Fruit fly (Drosophila melanogaster): Measurements from ENCODE around the gene Ctps.

Ctps gene

DNA sequence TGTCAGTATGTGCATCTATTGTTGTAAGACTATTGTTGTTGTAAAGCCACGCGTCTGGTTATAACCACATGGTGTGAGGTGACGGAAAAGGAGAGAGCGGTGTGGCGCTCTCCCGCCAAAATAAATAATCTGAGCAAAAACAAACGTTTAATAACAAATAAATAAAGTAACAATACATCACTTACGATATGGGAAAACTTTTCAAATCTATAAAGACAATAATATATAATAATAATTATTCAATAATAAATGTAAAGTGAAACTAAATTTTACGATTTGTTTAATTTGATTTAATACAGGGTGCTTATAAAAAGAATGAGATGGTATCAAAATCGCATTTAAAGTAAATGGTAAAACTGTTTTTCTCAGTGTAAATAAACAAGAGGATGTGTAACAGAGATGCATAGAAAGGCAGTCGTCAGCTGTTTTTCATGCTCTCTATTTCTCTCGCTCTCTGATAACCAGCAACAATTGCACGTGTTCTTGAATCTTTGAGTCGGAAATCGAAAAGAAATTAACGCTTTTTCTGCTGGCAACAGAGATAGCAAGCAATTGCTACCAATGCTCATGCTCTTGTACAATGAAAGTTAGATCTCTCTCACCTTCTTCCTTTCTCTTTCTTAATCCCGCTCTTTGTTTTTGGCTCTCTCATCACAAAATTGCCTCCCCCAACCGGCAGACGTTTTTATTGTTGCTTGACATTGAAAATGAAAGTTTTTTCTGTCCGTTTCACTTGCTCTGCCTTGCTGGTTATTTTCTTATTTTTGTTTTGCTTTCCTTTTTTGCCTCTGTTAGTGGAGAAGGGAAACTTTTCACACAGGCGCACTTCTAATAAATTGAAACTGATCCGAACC is 1.2 kb downstream of the Ctps start (continued):
- TF ChIP-seq MESR4 (GFP tag; optimal IDR thresholded peaks at IDR 0.05): no peak
- peak; percentile 93 for TF ChIP-seq stc (GFP tag; IDR thresholded peaks at IDR 0.05)
- TF ChIP-seq CG9932 (GFP tag; IDR thresholded peaks at IDR 0.05): peak; percentile 52; the same call in 1 of the 2 replicates
- TF ChIP-seq trem (tag; optimal IDR thresholded peaks at IDR 0.05): peak; percentile 95
- no peak for TF ChIP-seq nerfin-2 (GFP tag; IDR thresholded peaks at IDR 0.05; ENCODE audit: partially characterized antibody)
- no peak for TF ChIP-seq ash1 (GFP tag; optimal IDR thresholded peaks at IDR 0.05)
- peak; percentile 84 for TF ChIP-seq scrt (GFP tag; optimal IDR thresholded peaks at IDR 0.05)
- TF ChIP-seq sim (GFP tag; IDR thresholded peaks at IDR 0.05): peak; percentile 89
- no peak for TF ChIP-seq slou (GFP tag; optimal IDR thresholded peaks at IDR 0.05)
- TF ChIP-seq E2f1 (GFP tag; IDR thresholded peaks at IDR 0.05): peak; percentile 93
- TF ChIP-seq CG7786 (GFP tag; optimal IDR thresholded peaks at IDR 0.05): no peak
- TF ChIP-seq pan (optimal IDR thresholded peaks at IDR 0.05): no peak
- peak in 1 of 2 experiments; percentile 91 for TF ChIP-seq pan (GFP tag; optimal IDR thresholded peaks at IDR 0.05 in 1 of 2, IDR thresholded peaks at IDR 0.05 in 1 of 2)
- TF ChIP-seq Side (GFP tag; optimal IDR thresholded peaks at IDR 0.05): no peak
- peak; percentile 91 for TF ChIP-seq HLH3B (GFP tag; IDR thresholded peaks at IDR 0.05)
- TF ChIP-seq lab (GFP tag; optimal IDR thresholded peaks at IDR 0.05): peak; percentile 90
- TF ChIP-seq Dll (GFP tag; IDR thresholded peaks at IDR 0.05; ENCODE audit: partially characterized antibody): peak; percentile 47; the same call in 3 of the 4 replicates
- no peak for TF ChIP-seq YL-1 (GFP tag; optimal IDR thresholded peaks at IDR 0.05)
- TF ChIP-seq sug (tag; optimal IDR thresholded peaks at IDR 0.05): peak; percentile 48
- TF ChIP-seq CG5953 (GFP tag; IDR thresholded peaks at IDR 0.05): peak; percentile 63; the same call in 1 of the 2 replicates
- TF ChIP-seq slp2 (GFP tag; optimal IDR thresholded peaks at IDR 0.05): no peak
- peak; percentile 43 for TF ChIP-seq sd (tag; optimal IDR thresholded peaks at IDR 0.05)
- no peak for TF ChIP-seq ems (GFP tag; optimal IDR thresholded peaks at IDR 0.05)
- peak; percentile 58 for TF ChIP-seq NK7.1 (GFP tag; optimal IDR thresholded peaks at IDR 0.05)
- TF ChIP-seq gfzf (GFP tag; optimal IDR thresholded peaks at IDR 0.05): no peak
- no peak for TF ChIP-seq Adf1 (GFP tag; IDR thresholded peaks at IDR 0.05)
- TF ChIP-seq rib (GFP tag; IDR thresholded peaks at IDR 0.05): no peak; the same call in 1 of the 2 replicates
- TF ChIP-seq Gsc (GFP tag; IDR thresholded peaks at IDR 0.05): no peak
- no peak for TF ChIP-seq ftz-f1 (GFP tag; optimal IDR thresholded peaks at IDR 0.05)
- no peak for TF ChIP-seq zen2 (GFP tag; IDR thresholded peaks at IDR 0.05; ENCODE audit: partially characterized antibody)
- no peak for TF ChIP-seq fru (optimal IDR thresholded peaks at IDR 0.05)
- no peak for TF ChIP-seq Pdp1 (GFP tag; optimal IDR thresholded peaks at IDR 0.05)
- peak; percentile 81 for TF ChIP-seq CG6854 (GFP tag; optimal IDR thresholded peaks at IDR 0.05)
- TF ChIP-seq bbx (GFP tag; IDR thresholded peaks at IDR 0.05; ENCODE audit: partially characterized antibody): no peak
- TF ChIP-seq amos (GFP tag; IDR thresholded peaks at IDR 0.05; ENCODE audit: partially characterized antibody): no peak
- peak; percentile 86 for TF ChIP-seq PHDP (tag; optimal IDR thresholded peaks at IDR 0.05)
- no peak for TF ChIP-seq so (GFP tag; IDR thresholded peaks at IDR 0.05)
- peak; percentile 89 for TF ChIP-seq Fer3 (tag; optimal IDR thresholded peaks at IDR 0.05)
- peak; percentile 94 for TF ChIP-seq Xrp1 (GFP tag; IDR thresholded peaks at IDR 0.05)
- TF ChIP-seq shn (GFP tag; optimal IDR thresholded peaks at IDR 0.05): no peak
- peak; percentile 27; the same call in 1 of the 2 replicates for TF ChIP-seq CG43689 (GFP tag; IDR thresholded peaks at IDR 0.05)
- peak; percentile 82 for TF ChIP-seq Ada2b (GFP tag; IDR thresholded peaks at IDR 0.05)
- no peak for TF ChIP-seq CG16813 (GFP tag; IDR thresholded peaks at IDR 0.05; ENCODE audit: partially characterized antibody)
- peak in 1 of 2 experiments; percentile 76 for TF ChIP-seq crp (GFP tag; optimal IDR thresholded peaks at IDR 0.05)
- no peak; the same call in 2 of the 3 replicates for TF ChIP-seq CG11093 (GFP tag; IDR thresholded peaks at IDR 0.05)
- TF ChIP-seq TFAM (GFP tag; optimal IDR thresholded peaks at IDR 0.05): peak; percentile 35
- no peak for TF ChIP-seq Bdp1 (GFP tag; optimal IDR thresholded peaks at IDR 0.05)
- peak; percentile 95 for TF ChIP-seq phol (tag; optimal IDR thresholded peaks at IDR 0.05)

All from whole organism, embryonic.